Worm (Caenorhabditis elegans): Measurements from ENCODE around the gene C34F11.5.

C34F11.5 gene

DNA sequence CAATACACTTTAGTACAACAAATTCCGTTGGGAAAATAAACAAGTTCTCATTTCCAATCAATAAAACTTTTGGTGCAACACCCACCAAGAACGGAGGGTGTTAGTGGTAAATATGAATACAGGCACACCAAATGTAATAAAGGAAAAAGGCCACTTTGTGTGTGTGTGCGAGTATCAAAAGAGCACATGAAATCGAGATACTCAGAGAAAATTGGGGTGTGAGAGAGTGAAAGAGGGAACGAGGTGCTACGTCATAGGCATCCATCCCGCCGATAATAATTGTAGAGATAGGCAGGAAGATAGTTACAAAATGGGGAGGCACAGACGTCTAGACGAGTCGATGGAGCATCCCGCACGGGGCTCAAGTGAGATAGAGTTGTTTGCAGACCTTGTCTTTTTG, 32.2 kb downstream of the C34F11.5 start (continued):
- TF ChIP-seq nhr-77 (tag; optimal IDR thresholded peaks at IDR 0.05) = peak; percentile 6
- no peak for TF ChIP-seq tlp-1 (tag; optimal IDR thresholded peaks at IDR 0.05)

DNA sequence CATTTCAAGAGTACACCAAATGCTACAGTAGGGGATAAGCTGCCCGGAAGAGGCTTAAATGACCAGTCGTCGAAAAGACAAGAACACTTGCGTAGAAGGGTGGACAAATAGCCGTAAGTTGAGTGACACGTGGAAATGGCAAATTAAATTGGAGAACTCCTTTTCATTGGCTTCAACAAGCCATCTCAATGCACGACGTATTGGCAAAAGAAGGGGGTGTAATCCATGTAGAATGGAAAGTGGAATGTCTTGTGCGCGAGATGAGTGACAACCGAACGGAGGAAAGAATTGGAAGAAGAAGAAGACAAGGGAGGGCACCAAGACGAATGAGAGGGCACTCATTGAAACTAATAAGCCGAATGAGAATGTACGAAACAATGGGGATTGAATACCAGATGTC, 33.1 kb downstream of the C34F11.5 start:
- no peak for TF ChIP-seq nhr-90 (tag; optimal IDR thresholded peaks at IDR 0.05; ENCODE audit: poor library complexity)
- TF ChIP-seq lin-13 (GFP tag; optimal IDR thresholded peaks at IDR 0.05) = no peak
- TF ChIP-seq ceh-63 (GFP tag; optimal IDR thresholded peaks at IDR 0.05) = no peak
- TF ChIP-seq lsy-2 (tag; optimal IDR thresholded peaks at IDR 0.05) = no peak

DNA sequence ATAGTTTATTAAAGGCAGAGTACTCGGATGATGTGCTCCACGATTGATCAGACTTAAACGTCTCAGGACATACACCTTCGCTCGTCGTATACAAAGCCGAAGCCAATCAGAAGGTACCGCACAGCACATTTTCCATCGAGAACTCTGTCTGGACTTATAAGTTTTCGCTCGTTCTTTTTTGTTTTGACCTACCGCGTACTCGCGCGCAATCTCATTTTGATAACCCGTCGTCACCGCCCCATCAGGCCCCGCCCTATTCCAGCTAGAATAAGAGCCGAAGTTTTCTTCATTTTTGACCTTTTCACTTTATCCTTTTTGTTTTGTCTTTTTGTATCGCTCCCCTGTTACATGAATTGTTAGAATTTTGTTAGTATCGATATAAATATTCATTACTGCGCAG, 34.0 kb downstream of the C34F11.5 start, which contains the start of gene EGAP2.2:
EGAP2.2 (plus strand) TSS at position 301 of the 400 bp plus-strand sequence.
- TF ChIP-seq zip-4 (GFP tag; optimal IDR thresholded peaks at IDR 0.05) = no peak

DNA sequence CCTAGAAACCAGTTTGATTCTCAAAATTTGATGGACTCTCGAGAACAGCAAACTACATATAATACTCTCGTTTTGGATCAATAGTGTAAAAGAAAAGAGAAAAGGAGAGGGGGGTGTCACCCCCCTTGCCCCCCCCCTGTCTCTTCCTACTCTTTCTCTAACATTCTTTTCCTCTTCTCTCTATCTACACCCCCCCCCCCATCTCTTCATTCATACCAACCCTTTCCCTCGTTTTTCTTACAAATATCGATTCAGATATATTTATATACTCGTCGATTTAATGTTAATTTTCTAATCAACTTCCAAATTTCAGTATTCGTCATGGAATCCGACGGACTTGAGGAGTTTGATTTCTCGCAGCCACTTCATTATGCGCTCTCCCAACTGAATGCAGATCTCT, 35.5 kb downstream of the C34F11.5 start, which contains the start of gene EGAP2.1:
EGAP2.1 (plus strand) TSS at position 301 of the 400 bp plus-strand sequence.
- TF ChIP-seq unc-62 (GFP tag; optimal IDR thresholded peaks at IDR 0.05) (no peak), lin-14 (GFP tag; optimal IDR thresholded peaks at IDR 0.05) (no peak), zip-4 (GFP tag; optimal IDR thresholded peaks at IDR 0.05) (no peak), hlh-17 (GFP tag; optimal IDR thresholded peaks at IDR 0.05; ENCODE audit: borderline replicate concordance) (no peak), vab-15 (tag; optimal IDR thresholded peaks at IDR 0.05) (no peak), blmp-1 (tag; optimal IDR thresholded peaks at IDR 0.05) (peak; percentile 4)

DNA sequence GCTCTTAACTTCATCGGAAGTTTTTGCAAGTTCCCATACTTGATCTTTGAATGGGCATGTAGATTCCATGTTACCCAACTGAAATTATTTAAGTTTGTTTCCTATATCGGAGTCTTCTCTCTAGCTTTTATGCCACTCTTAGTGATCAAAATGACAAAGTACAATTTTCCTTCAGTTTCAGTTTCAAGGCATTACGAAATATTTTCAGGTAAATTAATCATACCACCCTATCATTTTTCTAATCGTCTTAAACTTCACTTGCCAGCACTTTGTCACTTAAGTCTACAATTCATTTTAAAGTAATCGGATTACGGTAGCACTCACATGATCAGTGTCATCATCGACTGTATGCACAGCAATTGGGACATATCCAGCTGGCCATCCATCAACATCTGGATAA, 39.1 kb downstream of the C34F11.5 start:
- TF ChIP-seq fkh-10 (GFP tag; optimal IDR thresholded peaks at IDR 0.05) (no peak), elt-2 (tag; optimal IDR thresholded peaks at IDR 0.05) (peak; percentile 87), lin-35 (GFP tag; optimal IDR thresholded peaks at IDR 0.05) (peak in 1 of 2 experiments; percentile 24), lir-3 (tag; optimal IDR thresholded peaks at IDR 0.05; ENCODE audit: poor library complexity) (no peak), ceh-90 (tag; optimal IDR thresholded peaks at IDR 0.05) (no peak), efl-1 (optimal IDR thresholded peaks at IDR 0.05) (no peak), efl-1 (GFP tag; optimal IDR thresholded peaks at IDR 0.05 in 1 of 2) (peak in 1 of 2 experiments; percentile 39)

DNA sequence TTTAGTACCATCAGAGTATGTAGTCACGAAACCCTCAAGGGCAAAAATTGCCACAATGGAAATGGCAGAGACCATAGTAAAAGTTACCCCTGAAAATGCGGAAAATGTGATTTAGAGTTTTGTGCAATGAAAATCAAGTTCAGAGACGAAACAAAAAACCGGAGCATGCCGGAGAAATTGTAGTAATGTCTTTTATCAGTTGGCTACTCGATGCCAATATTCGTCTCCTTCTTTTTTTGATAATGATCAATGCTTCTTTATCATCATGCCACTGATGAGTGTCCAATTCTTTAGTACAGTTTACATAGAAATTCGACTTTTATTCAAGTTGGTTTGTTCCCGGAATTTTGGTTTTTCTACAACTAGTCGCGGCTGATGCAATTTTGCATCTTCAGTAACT, 40.2 kb downstream of the C34F11.5 start, which contains the start of gene pho-1:
pho-1 (minus strand) TSS at position 89 of the 400 bp plus-strand sequence.
- TF ChIP-seq swsn-7 (tag; optimal IDR thresholded peaks at IDR 0.05) (no peak), tbx-2 (tag; optimal IDR thresholded peaks at IDR 0.05) (no peak), elt-2 (tag; optimal IDR thresholded peaks at IDR 0.05) (peak; percentile 62), efl-1 (optimal IDR thresholded peaks at IDR 0.05) (no peak), efl-1 (GFP tag; optimal IDR thresholded peaks at IDR 0.05 in 1 of 2) (peak in 1 of 2 experiments; percentile 29), ces-1 (GFP tag; optimal IDR thresholded peaks at IDR 0.05) (no peak), egl-27 (tag; optimal IDR thresholded peaks at IDR 0.05) (no peak), ceh-82 (tag; optimal IDR thresholded peaks at IDR 0.05) (no peak), aly-2 (tag; optimal IDR thresholded peaks at IDR 0.05) (no peak), nhr-47 (tag; optimal IDR thresholded peaks at IDR 0.05) (no peak), lin-15B (tag; optimal IDR thresholded peaks at IDR 0.05) (no peak), nhr-20 (tag; optimal IDR thresholded peaks at IDR 0.05) (no peak), vab-15 (tag; optimal IDR thresholded peaks at IDR 0.05) (no peak)

DNA sequence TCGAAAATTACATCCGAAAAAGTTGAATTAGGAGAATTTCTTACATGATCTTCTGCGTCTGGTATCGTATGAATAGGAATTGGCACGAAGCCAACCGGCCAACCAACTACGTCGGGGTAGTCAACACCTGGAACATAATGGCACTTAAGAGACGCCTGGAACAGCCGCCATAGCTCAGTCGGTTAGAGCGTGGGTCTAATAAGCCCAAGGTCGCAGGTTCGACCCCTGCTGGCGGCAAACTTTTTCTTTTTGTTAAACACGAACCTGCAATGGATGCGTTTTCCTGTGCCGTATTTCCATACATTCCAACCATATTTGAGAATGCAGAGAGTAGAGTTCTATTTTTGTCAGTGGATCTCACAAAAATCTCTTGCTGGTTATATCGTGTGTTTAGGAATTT, 42.1 kb downstream of the C34F11.5 start:
- peak; percentile 43 for TF ChIP-seq rnt-1 (tag; optimal IDR thresholded peaks at IDR 0.05)
- peak; percentile 35 for TF ChIP-seq nhr-47 (tag; optimal IDR thresholded peaks at IDR 0.05)
- peak; percentile 33 for TF ChIP-seq nhr-71 (tag; optimal IDR thresholded peaks at IDR 0.05)
- peak; percentile 21 for TF ChIP-seq nhr-90 (tag; optimal IDR thresholded peaks at IDR 0.05; ENCODE audit: poor library complexity)
- peak; percentile 24 for TF ChIP-seq elt-2 (tag; optimal IDR thresholded peaks at IDR 0.05)
- no peak for TF ChIP-seq ama-1 (optimal IDR thresholded peaks at IDR 0.05)
- TF ChIP-seq lin-14 (GFP tag; optimal IDR thresholded peaks at IDR 0.05) = no peak
- peak in 1 of 2 experiments; percentile 21 for TF ChIP-seq lsy-2 (tag; optimal IDR thresholded peaks at IDR 0.05)
- no peak for TF ChIP-seq elt-3 (tag; optimal IDR thresholded peaks at IDR 0.05)
- peak; percentile 21 for TF ChIP-seq nhr-20 (tag; optimal IDR thresholded peaks at IDR 0.05)
- TF ChIP-seq efl-1 (optimal IDR thresholded peaks at IDR 0.05) = peak in 1 of 2 experiments; percentile 24
- peak; percentile 6 to 92 for TF ChIP-seq efl-1 (GFP tag; optimal IDR thresholded peaks at IDR 0.05 in 1 of 2)
- TF ChIP-seq swsn-7 (tag; optimal IDR thresholded peaks at IDR 0.05) = peak; percentile 20
- peak in 1 of 2 experiments; percentile 27 for TF ChIP-seq mdl-1 (tag; optimal IDR thresholded peaks at IDR 0.05)
- TF ChIP-seq lin-35 (GFP tag; optimal IDR thresholded peaks at IDR 0.05) = peak in 1 of 2 experiments; percentile 61
- TF ChIP-seq skn-1 (tag; optimal IDR thresholded peaks at IDR 0.05) = peak; percentile 13
- TF ChIP-seq alr-1 (tag; optimal IDR thresholded peaks at IDR 0.05; ENCODE audit: borderline replicate concordance) = no peak
- peak; percentile 45 for TF ChIP-seq snu-23 (GFP tag; optimal IDR thresholded peaks at IDR 0.05)
- TF ChIP-seq dpl-1 (GFP tag; optimal IDR thresholded peaks at IDR 0.05) = peak in 1 of 3 experiments; percentile 18
- TF ChIP-seq nhr-19 (GFP tag; conservative IDR thresholded peaks at IDR 0.05) = peak; percentile 44

Data from whole organism, L1 larva.